Fruit fly (Drosophila melanogaster): ENCODE results near the gene CG10943.

DNA sequence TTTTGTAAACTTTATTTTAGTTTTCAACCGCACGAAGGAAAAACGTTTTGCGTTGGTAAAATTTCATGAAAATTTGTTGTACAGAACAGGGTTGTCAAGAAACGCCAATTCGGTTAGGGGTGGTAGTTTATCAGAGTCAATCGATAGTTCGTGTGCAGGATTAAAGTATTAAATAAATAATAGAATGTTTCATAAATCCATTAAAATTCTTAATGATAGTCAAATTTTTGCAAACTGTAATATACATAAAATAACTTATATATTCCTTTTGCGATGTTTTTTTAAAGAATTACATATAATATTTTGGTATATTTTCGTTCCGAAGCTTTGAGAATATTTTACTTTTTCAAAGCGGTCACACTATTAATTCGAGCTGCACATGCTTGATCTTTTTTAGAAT is 48.8 kb downstream of the CG10943 start, which contains the start of the genes Sf3a2 and CG42588:
- TF ChIP-seq pan (optimal IDR thresholded peaks at IDR 0.05): no peak
- no peak for TF ChIP-seq usp (GFP tag; optimal IDR thresholded peaks at IDR 0.05)
- TF ChIP-seq psq (optimal IDR thresholded peaks at IDR 0.05): no peak
- TF ChIP-seq CG8478 (optimal IDR thresholded peaks at IDR 0.05): no peak
- no peak for TF ChIP-seq Dll (optimal IDR thresholded peaks at IDR 0.05)
- TF ChIP-seq EcR (GFP tag; optimal IDR thresholded peaks at IDR 0.05): no peak

All from whole organism.